Fruit fly (Drosophila melanogaster): ENCODE measurements around the gene CG14518.
A peak's percentile ranks its signal among the peaks of the same experiment; 100 is the strongest.

The CG14518 gene

dm6 chr3R:29038960-29039581, 14.3 kb downstream of the CG14518 start, which contains the start of the genes Slu7 and Pkc98E (continued):
- TF ChIP-seq oc (tag; optimal IDR thresholded peaks at IDR 0.05) (peak; percentile 32), CG4707 (GFP tag; optimal IDR thresholded peaks at IDR 0.05) (no peak), CG3838 (GFP tag; optimal IDR thresholded peaks at IDR 0.05) (no peak), Ets65A (GFP tag) (peak; percentile 98), Lim3 (GFP tag; IDR thresholded peaks at IDR 0.05) (no peak), row (GFP tag; IDR thresholded peaks at IDR 0.05) (peak; percentile 55), D (optimal IDR thresholded peaks at IDR 0.05) (no peak), D (GFP tag; optimal IDR thresholded peaks at IDR 0.05) (no peak), CG9609 (GFP tag; optimal IDR thresholded peaks at IDR 0.05) (peak; percentile 71), CG14050 (GFP tag; IDR thresholded peaks at IDR 0.05) (peak; percentile 25; the same call in 1 of the 3 replicates), repo (GFP tag; optimal IDR thresholded peaks at IDR 0.05) (peak; percentile 37), Oli (tag; optimal IDR thresholded peaks at IDR 0.05) (no peak), btn (GFP tag; optimal IDR thresholded peaks at IDR 0.05) (peak; percentile 15), CG11085 (GFP tag; IDR thresholded peaks at IDR 0.05) (peak; percentile 55), Ptx1 (GFP tag; IDR thresholded peaks at IDR 0.05) (peak; percentile 57), dati (GFP tag; IDR thresholded peaks at IDR 0.05) (no peak), CG13624 (GFP tag; optimal IDR thresholded peaks at IDR 0.05) (peak; percentile 66), Mes4 (GFP tag; optimal IDR thresholded peaks at IDR 0.05) (peak; percentile 64), CG4854 (GFP tag; optimal IDR thresholded peaks at IDR 0.05) (peak; percentile 62), corto (GFP tag; optimal IDR thresholded peaks at IDR 0.05) (no peak), Doc3 (GFP tag; IDR thresholded peaks at IDR 0.05; ENCODE audit: partially characterized antibody) (peak; percentile 71), grn (GFP tag; optimal IDR thresholded peaks at IDR 0.05) (peak; percentile 44), HLH54F (GFP tag; optimal IDR thresholded peaks at IDR 0.05) (peak; percentile 78), Mad (GFP tag; optimal IDR thresholded peaks at IDR 0.05) (peak; percentile 72), Doc2 (GFP tag; IDR thresholded peaks at IDR 0.05) (no peak), CG17802 (tag; optimal IDR thresholded peaks at IDR 0.05) (peak; percentile 13), wor (GFP tag; IDR thresholded peaks at IDR 0.05) (no peak), CG31388 (GFP tag; optimal IDR thresholded peaks at IDR 0.05) (no peak), ken (GFP tag; IDR thresholded peaks at IDR 0.05) (peak; percentile 82; the same call in 2 of the 3 replicates), unpg (GFP tag; optimal IDR thresholded peaks at IDR 0.05) (peak; percentile 33), CG5180 (GFP tag; optimal IDR thresholded peaks at IDR 0.05) (no peak), cas (GFP tag; IDR thresholded peaks at IDR 0.05) (peak; percentile 49; the same call in 1 of the 2 replicates), CG10209 (GFP tag; optimal IDR thresholded peaks at IDR 0.05) (peak; percentile 38), ATbp (GFP tag; optimal IDR thresholded peaks at IDR 0.05) (no peak), sens-2 (GFP tag; IDR thresholded peaks at IDR 0.05) (no peak), maf-S (GFP tag; optimal IDR thresholded peaks at IDR 0.05) (peak; percentile 28), CG14441 (GFP tag; IDR thresholded peaks at IDR 0.05) (no peak), toy (GFP tag; IDR thresholded peaks at IDR 0.05) (no peak), ssp (GFP tag; IDR thresholded peaks at IDR 0.05) (peak; percentile 53), Tbp (GFP tag; optimal IDR thresholded peaks at IDR 0.05) (no peak), E2f2 (GFP tag; IDR thresholded peaks at IDR 0.05) (0 out of 2 replicates have a peak, but pooled peaks have one; percentile 25), CG3995 (GFP tag; optimal IDR thresholded peaks at IDR 0.05) (peak; percentile 47), crp (GFP tag; optimal IDR thresholded peaks at IDR 0.05) (peak in 1 of 2 experiments; percentile 36), CG10431 (GFP tag; optimal IDR thresholded peaks at IDR 0.05) (no peak), Dbx (GFP tag; IDR thresholded peaks at IDR 0.05) (peak; percentile 84), CG16863 (GFP tag; optimal IDR thresholded peaks at IDR 0.05) (no peak), C15 (GFP tag; IDR thresholded peaks at IDR 0.05) (no peak), CG18619 (GFP tag; optimal IDR thresholded peaks at IDR 0.05) (no peak), CG16779 (GFP tag; IDR thresholded peaks at IDR 0.05) (peak; percentile 64; the same call in 1 of the 2 replicates), trh (GFP tag; optimal IDR thresholded peaks at IDR 0.05) (peak; percentile 23), CG17361 (GFP tag; IDR thresholded peaks at IDR 0.05) (peak; percentile 14; the same call in 2 of the 3 replicates), zfh1 (GFP tag; IDR thresholded peaks at IDR 0.05) (peak; percentile 73)

All from whole organism, embryonic.